Fruit fly (Drosophila melanogaster) whole organism, embryonic: ENCODE measurements around the gene Ucp4A.
A peak's percentile ranks its signal among the peaks of the same experiment; 100 is the strongest.

Experiments used
- Hr39 ChIP-seq: fragments of >200 bp; optimal IDR thresholded peaks from 2 replicates; lab custom pipeline; 2017
- Lpt ChIP-seq: fragments of >200 bp; optimal IDR thresholded peaks from 2 replicates; lab custom pipeline; 2018; ENCODE audit warnings: missing biosample characterization, missing genetic modification characterization
- MESR4 ChIP-seq: fragments of 200-800 bp; sonication (Bioruptor generic); optimal IDR thresholded peaks from 2 replicates; lab custom pipeline; 2018; ENCODE audit warnings: missing biosample characterization, mild to moderate bottlenecking, missing genetic modification characterization, moderate library complexity
- TFAM ChIP-seq: fragments of 200-800 bp; sonication (Bioruptor generic); optimal IDR thresholded peaks from 2 replicates; lab custom pipeline; 2017; ENCODE audit warnings: missing biosample characterization, missing genetic modification characterization, inconsistent platforms
- tgo ChIP-seq: fragments of 200-800 bp; sonication (Bioruptor generic); IDR thresholded peaks from 3 replicates; pipeline ENCODE4 v1.3.6; 2022; ENCODE audit warnings: missing biosample characterization, missing genetic modification characterization
- vnd ChIP-seq: fragments of 200-800 bp; sonication (Bioruptor generic); IDR thresholded peaks from 3 replicates; pipeline ENCODE4 v1.3.6; 2022; ENCODE audit warnings: missing biosample characterization, missing genetic modification characterization; ENCODE audit not compliant: partially characterized antibody

- TF ChIP-seq Hr39 (no peak), MESR4 (GFP tag; lab: Kevin White, UChicago) (no peak), TFAM (no peak), Lpt (GFP tag; lab: Kevin White, UChicago) (no peak), vnd (GFP tag; lab: Robert Waterston, UW) (no peak), tgo (GFP tag; lab: Robert Waterston, UW) (peak; percentile 38; the same call in 1 of the 3 replicates)
Measured at dm6 chrX:17802353-17803121, 42.2 kb upstream of the Ucp4A start.
